Fruit fly (Drosophila melanogaster) whole organism, pupa: ENCODE measurements around the gene CG14963.

Experiments used
- CG10348 ChIP-seq: fragments of 200-800 bp; sonication (Bioruptor generic); IDR thresholded peaks from 2 replicates; pipeline ENCODE4 v1.3.6; 2022; ENCODE audit warnings: missing biosample characterization, missing genetic modification characterization
- CG12605 ChIP-seq: fragments of 200-800 bp; sonication (Bioruptor generic); IDR thresholded peaks from 2 replicates; pipeline ENCODE4 v1.3.6; 2022; ENCODE audit warnings: missing biosample characterization, missing genetic modification characterization
- CG13204 ChIP-seq: fragments of 200-800 bp; sonication (Bioruptor generic); optimal IDR thresholded peaks from 2 replicates; lab custom pipeline; 2018; ENCODE audit warnings: missing biosample characterization, mild to moderate bottlenecking, missing genetic modification characterization, moderate library complexity
- CG14655 ChIP-seq: fragments of 200-800 bp; sonication (Bioruptor generic); optimal IDR thresholded peaks from 3 replicates; lab custom pipeline; 2017; ENCODE audit warnings: mild to moderate bottlenecking, missing biosample characterization, missing genetic modification reagents, missing genetic modification characterization
- CG15710 ChIP-seq: fragments of 200-800 bp; sonication (Bioruptor generic); optimal IDR thresholded peaks from 2 replicates; lab custom pipeline; 2018; ENCODE audit warnings: missing biosample characterization, mild to moderate bottlenecking, missing genetic modification characterization, moderate library complexity
- CG17806 ChIP-seq: fragments of 200-800 bp; sonication (Bioruptor generic); optimal IDR thresholded peaks from 2 replicates; lab custom pipeline; 2018; ENCODE audit warnings: missing biosample characterization, mild to moderate bottlenecking, missing genetic modification characterization, moderate library complexity
- CG32121 ChIP-seq: fragments of 200-800 bp; sonication (Bioruptor generic); IDR thresholded peaks from 2 replicates; pipeline ENCODE4 v1.3.6; 2022; ENCODE audit warnings: missing biosample characterization, missing genetic modification characterization
- CG34367 ChIP-seq: fragments of 200-800 bp; sonication (Bioruptor generic); optimal IDR thresholded peaks from 2 replicates; lab custom pipeline; 2018; ENCODE audit warnings: missing biosample characterization, mild to moderate bottlenecking, missing genetic modification characterization
- CG4496 ChIP-seq: fragments of 200-800 bp; sonication (Bioruptor generic); IDR thresholded peaks from 3 replicates; pipeline ENCODE4 v1.3.6; 2022; ENCODE audit warnings: missing biosample characterization, missing genetic modification characterization
- CG8159 ChIP-seq: fragments of 200-800 bp; sonication (Bioruptor generic); optimal IDR thresholded peaks from 3 replicates; lab custom pipeline; 2018; ENCODE audit warnings: missing biosample characterization, mild to moderate bottlenecking, missing genetic modification characterization, moderate library complexity
- CG8301 ChIP-seq: fragments of 200-800 bp; sonication (Bioruptor generic); optimal IDR thresholded peaks from 2 replicates; lab custom pipeline; 2018; ENCODE audit warnings: missing biosample characterization, mild to moderate bottlenecking, missing genetic modification characterization
- CG9948 ChIP-seq: fragments of 200-800 bp; sonication (Bioruptor generic); optimal IDR thresholded peaks from 2 replicates; lab custom pipeline; 2018; ENCODE audit warnings: missing biosample characterization, mild to moderate bottlenecking, missing genetic modification characterization, moderate library complexity
- D1 ChIP-seq: fragments of 200-800 bp; sonication (Bioruptor generic); optimal IDR thresholded peaks from 2 replicates; lab custom pipeline; 2018; ENCODE audit warnings: missing biosample characterization, mild to moderate bottlenecking, missing genetic modification characterization, moderate library complexity
- EcR ChIP-seq: fragments of 200-800 bp; sonication (Bioruptor generic); optimal IDR thresholded peaks from 3 replicates; lab custom pipeline; 2019; ENCODE audit warnings: missing biosample characterization, missing genetic modification characterization, mild to moderate bottlenecking, moderate library complexity, missing genetic modification reagents
- Ets98B ChIP-seq: fragments of 200-800 bp; sonication (Bioruptor generic); IDR thresholded peaks from 2 replicates; pipeline ENCODE4 v1.3.6; 2022; ENCODE audit warnings: missing biosample characterization, missing genetic modification characterization
- Pif1A ChIP-seq: fragments of 200-800 bp; sonication (Bioruptor generic); optimal IDR thresholded peaks from 3 replicates; lab custom pipeline; 2016; ENCODE audit warnings: missing biosample characterization, missing genetic modification characterization
- Pif1B ChIP-seq: fragments of 200-800 bp; sonication (Bioruptor generic); optimal IDR thresholded peaks from 3 replicates; lab custom pipeline; 2016; ENCODE audit warnings: missing biosample characterization, missing genetic modification characterization
- Snoo ChIP-seq: fragments of 200-800 bp; sonication (Bioruptor generic); optimal IDR thresholded peaks from 3 replicates; lab custom pipeline; 2017; ENCODE audit warnings: missing biosample characterization, mild to moderate bottlenecking, missing genetic modification characterization, inconsistent platforms
- fd96Ca ChIP-seq: fragments of 200-800 bp; sonication (Bioruptor generic); IDR thresholded peaks from 3 replicates; pipeline ENCODE4 v1.3.6; 2022; ENCODE audit warnings: missing biosample characterization, missing genetic modification characterization
- gl ChIP-seq: fragments of 200-800 bp; sonication (Bioruptor generic); optimal IDR thresholded peaks from 2 replicates; lab custom pipeline; 2018; ENCODE audit warnings: missing biosample characterization, mild to moderate bottlenecking, missing genetic modification characterization
- rn ChIP-seq: fragments of 200-800 bp; sonication (Bioruptor generic); IDR thresholded peaks from 2 replicates; pipeline ENCODE4 v1.3.6; 2022; ENCODE audit warnings: missing biosample characterization, missing genetic modification characterization

Gene CG14963

DNA sequence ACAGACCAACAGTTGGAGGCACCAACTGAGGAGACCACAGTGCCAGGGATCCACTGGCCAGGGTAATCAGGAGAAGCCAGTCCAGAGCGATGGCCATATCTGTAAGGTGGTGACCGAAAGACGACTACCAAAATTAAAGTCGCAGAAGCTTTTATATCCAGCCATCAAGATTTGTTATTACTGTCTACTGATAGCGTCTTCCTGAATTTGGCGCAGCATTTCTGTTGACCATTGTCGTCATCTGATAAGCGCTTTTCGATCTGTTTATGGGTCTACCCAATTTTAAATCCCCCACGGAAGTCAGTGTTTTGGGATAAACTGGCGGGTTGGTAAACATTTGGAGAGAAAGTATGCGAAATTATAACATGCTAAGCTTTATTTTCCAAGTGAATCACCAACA, at the start of gene CG14963:
CG14963 (minus strand) TSS at position 101 of the 400 bp plus-strand sequence.
- no peak for TF ChIP-seq CG13204 (GFP tag; lab: Kevin White, UChicago)
- TF ChIP-seq Pif1A (GFP tag; lab: Kevin White, UChicago), result no peak
- no peak for TF ChIP-seq CG17806 (tag; lab: Kevin White, UChicago)
- no peak for TF ChIP-seq CG9948
- no peak for TF ChIP-seq D1 (tag; lab: Kevin White, UChicago)
- TF ChIP-seq CG15710 (tag; lab: Kevin White, UChicago), result no peak
- TF ChIP-seq CG10348 (GFP tag; lab: Robert Waterston, UW), result no peak
- TF ChIP-seq fd96Ca (GFP tag; lab: Robert Waterston, UW), result no peak
- TF ChIP-seq CG12605 (GFP tag; lab: Robert Waterston, UW), result no peak
- no peak for TF ChIP-seq CG4496 (GFP tag; lab: Robert Waterston, UW)
- TF ChIP-seq CG8301 (tag; lab: Kevin White, UChicago), result no peak
- no peak for TF ChIP-seq rn
- no peak for TF ChIP-seq CG32121 (GFP tag; lab: Robert Waterston, UW)

dm6 chr3L:3218859-3219258, 46.5 kb upstream of the CG14963 start, which contains the start of the genes hob and nSMase:
Gene hob (minus strand): TSS chr3L:3218920.
Gene nSMase (plus strand): TSS chr3L:3219156.
- TF ChIP-seq CG8159, result no peak

DNA sequence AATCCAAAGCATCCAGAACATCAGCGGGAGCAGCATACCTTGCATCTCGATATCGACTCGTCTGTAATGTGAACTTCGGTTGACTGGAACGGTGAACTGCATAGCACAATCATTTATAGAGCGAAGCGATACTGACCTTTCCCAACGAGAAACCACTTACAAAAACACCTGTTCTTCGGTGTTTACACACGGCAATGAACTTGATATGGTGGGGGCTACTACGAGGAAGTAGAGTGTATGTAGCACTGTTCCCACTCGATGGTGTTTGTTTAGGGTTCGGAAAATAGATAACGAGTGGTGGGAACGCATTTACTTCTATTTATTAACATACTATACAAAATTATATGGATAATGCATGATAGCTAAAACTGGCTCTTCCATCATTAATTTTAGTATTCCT, 36.5 kb upstream of the CG14963 start, which contains the start of the genes CG32269 and CG32270:
CG32269 (minus strand) TSS at position 91 of the 400 bp plus-strand sequence.
CG32270 (minus strand) TSS at position 91 of the 400 bp plus-strand sequence.
- TF ChIP-seq CG32121 (GFP tag; lab: Robert Waterston, UW), result no peak
- no peak for TF ChIP-seq D1 (tag; lab: Kevin White, UChicago)
- TF ChIP-seq Snoo (tag; lab: Kevin White, UChicago), result no peak
- no peak for TF ChIP-seq CG12605 (GFP tag; lab: Robert Waterston, UW)
- TF ChIP-seq rn, result no peak
- no peak for TF ChIP-seq Ets98B
- TF ChIP-seq CG13204 (GFP tag; lab: Kevin White, UChicago), result no peak
- TF ChIP-seq gl (tag; lab: Kevin White, UChicago), result no peak

- no peak for TF ChIP-seq CG10348 (GFP tag; lab: Robert Waterston, UW)
- TF ChIP-seq CG8301 (tag; lab: Kevin White, UChicago), result no peak
- TF ChIP-seq EcR (GFP tag; lab: Kevin White, UChicago), result no peak
Measured at dm6 chr3L:3206263-3206662, 33.9 kb upstream of the CG14963 start, which contains the start of gene CG33160. Gene CG33160 (minus strand): TSS chr3L:3206363.

DNA sequence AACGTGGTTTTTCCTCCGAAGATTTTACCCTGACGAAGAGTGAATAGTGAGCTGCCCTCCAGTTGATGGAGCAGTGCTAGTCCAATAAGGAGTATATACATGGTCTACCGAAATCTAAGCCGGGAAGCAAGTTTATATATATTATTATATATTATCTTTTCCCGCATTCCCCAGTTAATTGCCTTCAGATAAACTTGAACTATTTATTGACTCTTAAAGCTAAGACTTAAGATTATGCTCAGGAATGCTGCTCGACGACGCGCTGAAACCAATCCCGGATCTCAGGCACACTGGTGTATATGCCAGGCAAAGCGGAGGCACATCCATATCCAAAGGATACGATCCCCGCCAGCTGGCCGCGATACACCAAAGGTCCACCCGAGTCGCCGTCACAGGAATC, 33.0 kb upstream of the CG14963 start, which contains the start of gene CG32277:
CG32277 (minus strand) TSS at position 101 of the 400 bp plus-strand sequence.
- TF ChIP-seq CG34367 (tag; lab: Kevin White, UChicago) (no peak), rn (no peak), CG10348 (GFP tag; lab: Robert Waterston, UW) (no peak), CG15710 (tag; lab: Kevin White, UChicago) (no peak), gl (tag; lab: Kevin White, UChicago) (no peak), CG12605 (GFP tag; lab: Robert Waterston, UW) (no peak), CG14655 (GFP tag; lab: Kevin White, UChicago) (no peak), CG8301 (tag; lab: Kevin White, UChicago) (no peak), Ets98B (no peak)

DNA sequence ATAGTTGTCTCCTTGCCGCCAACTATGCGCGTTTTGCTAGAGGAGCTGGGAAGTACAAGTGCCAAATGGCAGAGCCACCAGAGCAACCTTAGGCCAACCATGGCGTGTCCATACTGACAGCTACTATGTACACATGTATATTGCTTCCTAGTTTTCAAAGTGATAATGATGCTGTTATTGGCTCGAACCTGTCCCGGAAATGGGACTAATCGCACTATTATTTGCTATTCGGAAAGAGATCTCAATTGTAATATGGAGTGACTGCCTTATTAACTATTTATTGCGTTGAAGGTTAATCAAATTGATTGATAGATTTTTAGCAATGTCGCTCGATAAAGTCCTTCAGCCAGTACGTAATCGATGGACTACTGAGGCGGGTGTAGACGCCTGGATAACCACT, 32.0 kb upstream of the CG14963 start, which contains the start of gene CG33159:
CG33159 (minus strand) TSS at position 101 of the 400 bp plus-strand sequence.
- no peak for TF ChIP-seq Snoo (tag; lab: Kevin White, UChicago)
- no peak for TF ChIP-seq CG4496 (GFP tag; lab: Robert Waterston, UW)
- TF ChIP-seq rn, result no peak
- no peak for TF ChIP-seq Pif1B
- no peak for TF ChIP-seq CG8301 (tag; lab: Kevin White, UChicago)
- TF ChIP-seq CG32121 (GFP tag; lab: Robert Waterston, UW), result no peak
- TF ChIP-seq CG9948, result no peak
- no peak for TF ChIP-seq CG8159
- no peak for TF ChIP-seq Pif1A (GFP tag; lab: Kevin White, UChicago)
- no peak for TF ChIP-seq CG14655 (GFP tag; lab: Kevin White, UChicago)
- TF ChIP-seq CG34367 (tag; lab: Kevin White, UChicago), result no peak
- no peak for TF ChIP-seq gl (tag; lab: Kevin White, UChicago)
- TF ChIP-seq, all 21 proteins: peak for 0

- TF ChIP-seq rn, result no peak
- TF ChIP-seq D1 (tag; lab: Kevin White, UChicago), result no peak
Measured at dm6 chr3L:3203062-3203461, 30.7 kb upstream of the CG14963 start, which contains the start of gene CG32271. Gene CG32271 (minus strand): TSS chr3L:3203162.
